Fruit fly (Drosophila melanogaster) whole organism, embryonic: ENCODE results near the gene CG15040.

ENCODE experiments used
- Abd-B ChIP-seq: fragments of 200-800 bp; sonication (Bioruptor generic); optimal IDR thresholded peaks from 2 replicates; lab custom pipeline; 2018; ENCODE audit warnings: missing biosample characterization, mild to moderate bottlenecking, missing genetic modification characterization, moderate library complexity
- Aef1 ChIP-seq: fragments of 200-800 bp; sonication (Bioruptor generic); IDR thresholded peaks from 3 replicates; pipeline ENCODE4 v1.3.6; 2022; ENCODE audit warnings: missing biosample characterization, missing genetic modification characterization
- Atf-2 ChIP-seq: fragments of 200-800 bp; sonication (Bioruptor generic); optimal IDR thresholded peaks from 2 replicates; lab custom pipeline; 2016; ENCODE audit warnings: missing biosample characterization, missing genetic modification characterization
- Atf6 ChIP-seq: fragments of 200-800 bp; sonication (Bioruptor generic); IDR thresholded peaks from 2 replicates; pipeline ENCODE4 v1.3.6; 2022; ENCODE audit warnings: missing biosample characterization, missing genetic modification characterization
- BEAF-32 ChIP-seq: fragments of 200-800 bp; sonication (Bioruptor generic); optimal IDR thresholded peaks from 3 replicates; lab custom pipeline; 2017; ENCODE audit warnings: missing biosample characterization, missing genetic modification characterization, mild to moderate bottlenecking, moderate library complexity, missing genetic modification reagents
- CG10209 ChIP-seq: fragments of 200-800 bp; sonication (Bioruptor generic); optimal IDR thresholded peaks from 3 replicates; lab custom pipeline; 2017; ENCODE audit warnings: missing biosample characterization, mild to moderate bottlenecking, missing genetic modification characterization, missing genetic modification reagents
- CG10366 ChIP-seq: fragments of 200-800 bp; sonication (Bioruptor generic); IDR thresholded peaks from 2 replicates; pipeline ENCODE4 v1.3.6; 2022; ENCODE audit warnings: missing biosample characterization, missing genetic modification characterization
- CG10462 ChIP-seq: fragments of 200-800 bp; sonication (Bioruptor generic); optimal IDR thresholded peaks from 2 replicates; lab custom pipeline; 2016; ENCODE audit warnings: missing biosample characterization, missing genetic modification characterization
- CG12236 ChIP-seq: fragments of 200-800 bp; sonication (Bioruptor generic); optimal IDR thresholded peaks from 2 replicates; lab custom pipeline; 2016; ENCODE audit warnings: missing biosample characterization, missing genetic modification characterization
- CG1233 ChIP-seq: fragments of 200-800 bp; sonication (Bioruptor generic); optimal IDR thresholded peaks from 4 replicates; lab custom pipeline; 2018; ENCODE audit warnings: missing biosample characterization, mild to moderate bottlenecking, missing genetic modification characterization
- CG15479 ChIP-seq: fragments of 200-800 bp; sonication (Bioruptor generic); optimal IDR thresholded peaks from 3 replicates; lab custom pipeline; 2019; ENCODE audit warnings: missing biosample characterization, mild to moderate bottlenecking, missing genetic modification characterization, moderate library complexity
- CG17612 ChIP-seq: fragments of 200-800 bp; sonication (Bioruptor generic); IDR thresholded peaks from 2 replicates; pipeline ENCODE4 v1.3.6; 2022; ENCODE audit warnings: missing biosample characterization, missing genetic modification characterization
- CG18619 ChIP-seq: fragments of 200-800 bp; sonication (Bioruptor generic); optimal IDR thresholded peaks from 3 replicates; lab custom pipeline; 2017; ENCODE audit warnings: missing biosample characterization, mild to moderate bottlenecking, missing genetic modification characterization
- CG2678 ChIP-seq: fragments of 200-800 bp; sonication (Bioruptor generic); optimal IDR thresholded peaks from 3 replicates; lab custom pipeline; 2019; ENCODE audit warnings: missing biosample characterization, mild to moderate bottlenecking, missing genetic modification characterization, moderate library complexity
- CG3065 ChIP-seq: fragments of 200-800 bp; sonication (Bioruptor generic); optimal IDR thresholded peaks from 2 replicates; lab custom pipeline; 2016; ENCODE audit warnings: missing biosample characterization, missing genetic modification characterization
- CG31224 ChIP-seq: fragments of 200-800 bp; sonication (Bioruptor generic); IDR thresholded peaks from 2 replicates; pipeline ENCODE4 v1.3.6; 2022; ENCODE audit warnings: missing biosample characterization, missing genetic modification characterization
- CG6654 ChIP-seq: fragments of 200-800 bp; sonication (Bioruptor generic); optimal IDR thresholded peaks from 2 replicates; lab custom pipeline; 2017; ENCODE audit warnings: missing biosample characterization, mild to moderate bottlenecking, missing genetic modification characterization
- CG6683 ChIP-seq: fragments of 200-800 bp; sonication (Bioruptor generic); optimal IDR thresholded peaks from 2 replicates; lab custom pipeline; 2017; ENCODE audit warnings: missing biosample characterization, mild to moderate bottlenecking, missing genetic modification characterization, missing genetic modification reagents
- CG6765 ChIP-seq: fragments of 200-800 bp; sonication (Bioruptor generic); optimal IDR thresholded peaks from 3 replicates; lab custom pipeline; 2017; ENCODE audit warnings: missing biosample characterization, mild to moderate bottlenecking, missing genetic modification characterization
- CG9609 ChIP-seq: fragments of 200-800 bp; sonication (Bioruptor generic); optimal IDR thresholded peaks from 3 replicates; lab custom pipeline; 2016; ENCODE audit warnings: missing biosample characterization, missing genetic modification characterization
- Chrac-16 ChIP-seq: fragments of 200-800 bp; sonication (Bioruptor generic); optimal IDR thresholded peaks from 3 replicates; lab custom pipeline; 2016; ENCODE audit warnings: missing biosample characterization, missing genetic modification characterization
- CrebB ChIP-seq: fragments of 200-800 bp; sonication (Bioruptor generic); optimal IDR thresholded peaks from 3 replicates; lab custom pipeline; 2018; ENCODE audit warnings: missing biosample characterization, mild to moderate bottlenecking, missing genetic modification characterization
- Deaf1 ChIP-seq: fragments of 200-800 bp; optimal IDR thresholded peaks from 3 replicates; lab custom pipeline; 2019; ENCODE audit warnings: missing biosample characterization, mild to moderate bottlenecking, missing genetic modification characterization, moderate library complexity
- E2f1 ChIP-seq: fragments of 200-800 bp; sonication (Bioruptor generic); IDR thresholded peaks from 2 replicates; pipeline ENCODE4 v1.3.6; 2022; ENCODE audit warnings: missing biosample characterization, missing genetic modification characterization
- HHEX ChIP-seq: fragments of 200-800 bp; sonication (Bioruptor generic); optimal IDR thresholded peaks from 3 replicates; lab custom pipeline; 2017; ENCODE audit warnings: missing biosample characterization, mild to moderate bottlenecking, missing genetic modification characterization, missing genetic modification reagents
- HLH4C ChIP-seq: fragments of 200-800 bp; sonication (Bioruptor generic); IDR thresholded peaks from 3 replicates; pipeline ENCODE4 v1.3.6; 2022; ENCODE audit warnings: missing biosample characterization, missing genetic modification characterization; ENCODE audit not compliant: partially characterized antibody
- Hmr ChIP-seq: fragments of 200-800 bp; sonication (Bioruptor generic); optimal IDR thresholded peaks from 3 replicates; lab custom pipeline; 2017; ENCODE audit warnings: mild to moderate bottlenecking, missing biosample characterization, missing genetic modification reagents, missing genetic modification characterization
- Lhr ChIP-seq: fragments of 200-800 bp; sonication (Bioruptor generic); optimal IDR thresholded peaks from 3 replicates; lab custom pipeline; 2017; ENCODE audit warnings: mild to moderate bottlenecking, missing biosample characterization, missing genetic modification reagents, missing genetic modification characterization
- Myb ChIP-seq: fragments of 200-800 bp; sonication (Bioruptor generic); optimal IDR thresholded peaks from 2 replicates; lab custom pipeline; 2016; ENCODE audit warnings: missing biosample characterization, missing genetic modification characterization
- Pdp1 ChIP-seq, 2 experiments: fragments of 200-800 bp; sonication (Bioruptor generic); optimal IDR thresholded peaks; 3 replicates each; lab custom pipeline; 2016; ENCODE audit warnings: missing biosample characterization in 2 of 2, missing genetic modification characterization in 2 of 2, mild to moderate bottlenecking in 1 of 2, moderate library complexity in 1 of 2
- Ptx1 ChIP-seq: fragments of 200-800 bp; sonication (Bioruptor generic); IDR thresholded peaks from 2 replicates; pipeline ENCODE4 v1.3.6; 2022; ENCODE audit warnings: missing biosample characterization, missing genetic modification characterization
- Sox100B ChIP-seq: fragments of 200-800 bp; sonication (Bioruptor generic); optimal IDR thresholded peaks from 3 replicates; lab custom pipeline; 2018; ENCODE audit warnings: missing biosample characterization, mild to moderate bottlenecking, missing genetic modification characterization
- Spps ChIP-seq: fragments of 200-800 bp; sonication (Bioruptor generic); optimal IDR thresholded peaks from 2 replicates; lab custom pipeline; 2018; ENCODE audit warnings: missing biosample characterization, mild to moderate bottlenecking, missing genetic modification characterization
- TFAM ChIP-seq: fragments of 200-800 bp; sonication (Bioruptor generic); optimal IDR thresholded peaks from 2 replicates; lab custom pipeline; 2017; ENCODE audit warnings: missing biosample characterization, missing genetic modification characterization, inconsistent platforms
- ab ChIP-seq: fragments of 200-800 bp; sonication (Bioruptor generic); optimal IDR thresholded peaks from 2 replicates; lab custom pipeline; 2016; ENCODE audit warnings: missing biosample characterization, missing genetic modification characterization
- br ChIP-seq: fragments of >200 bp; optimal IDR thresholded peaks from 2 replicates; lab custom pipeline; 2017
- caup ChIP-seq: fragments of 200-800 bp; sonication (Bioruptor generic); optimal IDR thresholded peaks from 3 replicates; lab custom pipeline; 2017; ENCODE audit warnings: missing biosample characterization, mild to moderate bottlenecking, missing genetic modification characterization, moderate library complexity; ENCODE audit not compliant: severe bottlenecking
- cg ChIP-seq: fragments of 200-800 bp; sonication (Bioruptor generic); optimal IDR thresholded peaks from 3 replicates; lab custom pipeline; 2019; ENCODE audit warnings: missing biosample characterization, mild to moderate bottlenecking, missing genetic modification characterization, moderate library complexity
- ci ChIP-seq: fragments of 200-800 bp; sonication (Bioruptor generic); IDR thresholded peaks from 3 replicates; pipeline ENCODE4 v1.3.6; 2022; ENCODE audit warnings: missing biosample characterization, missing genetic modification characterization
- da ChIP-seq: fragments of 200-800 bp; sonication (Bioruptor generic); optimal IDR thresholded peaks from 2 replicates; lab custom pipeline; 2016; ENCODE audit warnings: missing biosample characterization, missing genetic modification characterization
- dati ChIP-seq: fragments of 200-800 bp; sonication (Bioruptor generic); IDR thresholded peaks from 2 replicates; pipeline ENCODE4 v1.3.6; 2022; ENCODE audit warnings: missing biosample characterization, missing genetic modification characterization
- ems ChIP-seq: fragments of 200-800 bp; sonication (Bioruptor generic); optimal IDR thresholded peaks from 3 replicates; lab custom pipeline; 2016; ENCODE audit warnings: missing biosample characterization, missing genetic modification characterization
- gt ChIP-seq: fragments of 200-800 bp; sonication (Bioruptor generic); IDR thresholded peaks from 2 replicates; pipeline ENCODE4 v1.3.6; 2022; ENCODE audit warnings: missing biosample characterization, missing genetic modification characterization
- ind ChIP-seq: fragments of 200-800 bp; sonication (Bioruptor generic); optimal IDR thresholded peaks from 3 replicates; lab custom pipeline; 2016; ENCODE audit warnings: missing biosample characterization, missing genetic modification characterization
- jumu ChIP-seq: fragments of 200-800 bp; sonication (Bioruptor generic); optimal IDR thresholded peaks from 3 replicates; lab custom pipeline; 2016; ENCODE audit warnings: missing biosample characterization, missing genetic modification characterization
- mam ChIP-seq: fragments of 200-800 bp; sonication (Bioruptor generic); optimal IDR thresholded peaks from 3 replicates; lab custom pipeline; 2016; ENCODE audit warnings: missing biosample characterization, missing genetic modification characterization
- org-1 ChIP-seq: fragments of 200-800 bp; sonication (Bioruptor generic); optimal IDR thresholded peaks from 2 replicates; lab custom pipeline; 2017; ENCODE audit warnings: missing biosample characterization, missing genetic modification characterization
- row ChIP-seq: fragments of 200-800 bp; sonication (Bioruptor generic); IDR thresholded peaks from 3 replicates; pipeline ENCODE4 v1.3.6; 2022; ENCODE audit warnings: missing biosample characterization, missing genetic modification characterization
- so ChIP-seq: fragments of 200-800 bp; sonication (Bioruptor generic); IDR thresholded peaks from 3 replicates; pipeline ENCODE4 v1.3.6; 2022; ENCODE audit warnings: missing biosample characterization, missing genetic modification characterization
- unc-4 ChIP-seq: fragments of 200-800 bp; sonication (Bioruptor generic); IDR thresholded peaks from 2 replicates; pipeline ENCODE4 v1.3.6; 2022; ENCODE audit warnings: missing biosample characterization, missing genetic modification characterization; ENCODE audit not compliant: partially characterized antibody
- vnd ChIP-seq: fragments of 200-800 bp; sonication (Bioruptor generic); IDR thresholded peaks from 3 replicates; pipeline ENCODE4 v1.3.6; 2022; ENCODE audit warnings: missing biosample characterization, missing genetic modification characterization; ENCODE audit not compliant: partially characterized antibody
- zfh2 ChIP-seq: fragments of 200-800 bp; sonication (Bioruptor generic); optimal IDR thresholded peaks from 2 replicates; lab custom pipeline; 2016; ENCODE audit warnings: missing biosample characterization, missing genetic modification characterization

CG15040 gene

DNA sequence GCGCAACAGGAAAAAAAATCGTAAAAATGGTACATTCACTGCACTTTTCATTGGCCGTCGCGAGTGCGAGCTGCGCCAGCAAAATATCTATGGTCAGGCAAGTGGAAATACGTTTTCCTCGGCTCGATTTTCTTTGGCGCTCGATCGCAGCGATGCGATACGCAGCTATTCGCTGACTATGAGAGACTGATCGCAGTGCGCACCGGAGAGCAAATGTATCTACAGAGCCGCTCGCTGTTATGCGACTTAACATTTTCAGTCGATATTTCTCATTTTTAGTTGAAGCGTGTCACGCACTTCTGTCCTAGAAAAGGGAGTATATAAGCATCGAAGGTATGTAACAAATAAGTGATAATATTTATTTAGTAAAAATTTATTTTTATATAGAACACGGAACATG, 17.3 kb upstream of the CG15040 start, which contains the start of gene wgn (continued):
- TF ChIP-seq caup (GFP tag; lab: Kevin White, UChicago) (no peak), ab (GFP tag; lab: Kevin White, UChicago) (no peak), CG2678 (no peak), CG15479 (GFP tag; lab: Kevin White, UChicago) (no peak), ci (peak; percentile 58; the same call in 2 of the 3 replicates), CG10462 (GFP tag; lab: Kevin White, UChicago) (no peak), CG6765 (GFP tag; lab: Kevin White, UChicago) (no peak), ems (GFP tag; lab: Kevin White, UChicago) (no peak), vnd (GFP tag; lab: Robert Waterston, UW) (peak; percentile 67; the same call in 2 of the 3 replicates), Sox100B (GFP tag; lab: Kevin White, UChicago) (no peak), Pdp1 (GFP tag; optimal IDR thresholded peaks at IDR 0.05; lab: Kevin White, UChicago) (no peak), so (GFP tag; lab: Robert Waterston, UW) (0 out of 3 replicates have a peak, but pooled peaks have one; percentile 10), Aef1 (GFP tag; lab: Robert Waterston, UW) (no peak), Myb (no peak), org-1 (GFP tag; lab: Kevin White, UChicago) (no peak), CG3065 (GFP tag; lab: Kevin White, UChicago) (no peak), CG31224 (GFP tag; lab: Robert Waterston, UW) (no peak), unc-4 (GFP tag; lab: Robert Waterston, UW) (no peak; the same call in 1 of the 2 replicates), br (no peak), CG1233 (GFP tag; lab: Kevin White, UChicago) (no peak), Hmr (GFP tag; lab: Kevin White, UChicago) (no peak), CG10209 (GFP tag; lab: Kevin White, UChicago) (no peak), CG17612 (GFP tag; lab: Robert Waterston, UW) (no peak), zfh2 (GFP tag; lab: Kevin White, UChicago) (no peak), E2f1 (GFP tag; lab: Robert Waterston, UW) (no peak), CG10366 (no peak), jumu (GFP tag; lab: Kevin White, UChicago) (no peak), mam (GFP tag; lab: Kevin White, UChicago) (no peak), Spps (tag; lab: Kevin White, UChicago) (no peak), dati (no peak), Ptx1 (no peak), Abd-B (GFP tag; lab: Kevin White, UChicago) (no peak), CG12236 (GFP tag; lab: Kevin White, UChicago) (no peak), CG6683 (GFP tag; lab: Kevin White, UChicago) (no peak), Atf6 (GFP tag; lab: Robert Waterston, UW) (no peak), CG9609 (GFP tag; lab: Kevin White, UChicago) (no peak), row (GFP tag; lab: Robert Waterston, UW) (peak; percentile 41; the same call in 1 of the 3 replicates), BEAF-32 (GFP tag; lab: Kevin White, UChicago) (no peak), cg (GFP tag; lab: Kevin White, UChicago) (no peak), Lhr (GFP tag; lab: Kevin White, UChicago) (no peak), Deaf1 (tag; lab: Kevin White, UChicago) (no peak), da (GFP tag; lab: Kevin White, UChicago) (no peak), CrebB (tag; lab: Kevin White, UChicago) (no peak), Chrac-16 (GFP tag; lab: Kevin White, UChicago) (no peak), HHEX (GFP tag; lab: Kevin White, UChicago) (no peak), Atf-2 (no peak), CG18619 (GFP tag; lab: Kevin White, UChicago) (no peak), gt (no peak), ind (GFP tag; lab: Kevin White, UChicago) (no peak), TFAM (GFP tag; lab: Kevin White, UChicago) (no peak), CG6654 (GFP tag; lab: Kevin White, UChicago) (no peak), HLH4C (GFP tag; lab: Robert Waterston, UW) (peak; percentile 74; the same call in 2 of the 3 replicates)
